Worm (Caenorhabditis elegans): ENCODE results near the gene gmps-1.

DNA sequence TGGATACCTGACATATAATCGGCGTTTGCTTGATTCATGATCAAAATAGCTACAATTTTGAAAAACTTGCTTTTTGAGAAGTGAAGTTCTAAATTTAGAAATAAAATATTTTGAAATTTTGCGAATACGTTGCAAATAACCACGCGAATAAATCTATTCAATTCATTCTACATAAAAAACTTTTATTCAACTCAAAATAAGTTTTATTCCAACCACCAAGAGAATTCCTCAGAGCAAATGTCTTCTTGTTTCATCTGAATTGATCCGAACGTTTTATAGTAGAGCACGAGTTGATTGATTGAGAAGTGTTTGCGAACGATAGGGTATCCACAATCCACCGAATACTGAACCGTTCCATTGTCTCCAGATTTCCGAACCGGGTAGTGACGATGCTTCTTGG, 47.2 kb upstream of the gmps-1 start, which contains the start of gene F44F4.9:
- TF ChIP-seq C08G9.2 (tag; optimal IDR thresholded peaks at IDR 0.05) = no peak
- no peak for TF ChIP-seq unc-55 (GFP tag; optimal IDR thresholded peaks at IDR 0.05)
- no peak for TF ChIP-seq nhr-11 (tag; optimal IDR thresholded peaks at IDR 0.05)
- no peak for TF ChIP-seq ets-4 (tag; optimal IDR thresholded peaks at IDR 0.05)
- no peak for TF ChIP-seq lin-11 (tag; optimal IDR thresholded peaks at IDR 0.05)
- no peak for TF ChIP-seq zip-5 (tag; optimal IDR thresholded peaks at IDR 0.05)
- TF ChIP-seq dve-1 (tag; optimal IDR thresholded peaks at IDR 0.05) = no peak
- TF ChIP-seq pha-4 (tag; optimal IDR thresholded peaks at IDR 0.05) = no peak
- no peak for TF ChIP-seq lim-6 (tag; optimal IDR thresholded peaks at IDR 0.05)
- TF ChIP-seq ztf-16 (tag; optimal IDR thresholded peaks at IDR 0.05) = no peak
- TF ChIP-seq pax-1 (tag; optimal IDR thresholded peaks at IDR 0.05) = no peak
- TF ChIP-seq fkh-10 (GFP tag; optimal IDR thresholded peaks at IDR 0.05) = no peak
